Fruit fly (Drosophila melanogaster): Measurements from ENCODE around the gene thoc7.

- no peak for TF ChIP-seq psq (optimal IDR thresholded peaks at IDR 0.05)
- no peak for TF ChIP-seq pan (optimal IDR thresholded peaks at IDR 0.05)
- no peak for TF ChIP-seq usp (GFP tag; optimal IDR thresholded peaks at IDR 0.05)
Measured at dm6 chr3L:180262-180543, 32.3 kb downstream of the thoc7 start.

Data from whole organism.